Worm (Caenorhabditis elegans): ENCODE measurements around the gene sth-1.

DNA sequence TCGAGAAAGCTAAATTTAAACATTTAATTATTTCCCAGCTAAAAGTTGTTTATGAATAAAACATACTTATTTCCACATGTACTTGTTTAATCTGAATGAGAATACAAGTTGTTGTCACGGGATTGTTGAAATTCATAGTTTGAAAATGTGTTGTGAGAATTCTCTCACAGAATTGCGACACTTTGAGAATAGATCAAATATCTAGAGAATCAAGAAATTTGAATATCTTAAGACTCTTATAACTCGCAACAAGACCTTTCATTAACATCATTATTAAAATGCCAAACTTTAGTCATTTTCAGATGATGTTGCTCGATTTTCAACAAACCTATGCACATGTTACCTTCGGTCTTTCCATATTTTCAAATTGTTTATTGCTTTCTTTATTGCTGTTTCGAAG is 51.0 kb downstream of the sth-1 start, which contains the start of gene str-90:
- TF ChIP-seq hmbx-1 (tag; optimal IDR thresholded peaks at IDR 0.05) (no peak), tbx-11 (GFP tag; IDR thresholded peaks at IDR 0.05) (no peak), flt-1 (GFP tag; IDR thresholded peaks at IDR 0.05) (no peak), ama-1 (optimal IDR thresholded peaks at IDR 0.05) (no peak), tbx-37 (GFP tag; conservative IDR thresholded peaks at IDR 0.05) (no peak)
